Worm (Caenorhabditis elegans): ENCODE measurements around the gene F26G1.15.

Gene F26G1.15

DNA sequence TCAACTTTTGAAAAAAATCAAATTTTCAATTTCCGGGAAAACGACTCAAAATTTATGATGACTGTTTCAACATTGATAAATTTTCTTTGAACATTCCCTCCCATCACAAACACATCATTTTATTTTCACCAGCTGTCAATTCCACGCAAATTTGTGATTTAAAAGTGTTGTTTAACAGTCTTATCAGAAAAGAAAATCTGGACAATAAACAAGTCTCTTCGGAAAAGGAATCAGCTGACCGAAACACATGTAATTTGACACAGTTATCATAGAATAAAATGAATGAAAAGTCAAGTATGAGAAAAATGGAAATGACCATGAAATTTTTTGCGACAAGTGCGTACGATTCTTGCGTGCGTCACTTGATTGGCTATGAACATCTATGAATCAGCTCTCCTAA is 21.0 kb upstream of the F26G1.15 start (continued):
- TF ChIP-seq zfh-2 (GFP tag; conservative IDR thresholded peaks at IDR 0.05) (no peak), sea-2 (GFP tag; IDR thresholded peaks at IDR 0.05) (no peak), F55B11.4 (tag; optimal IDR thresholded peaks at IDR 0.05; ENCODE audit: borderline replicate concordance, insufficient read depth) (no peak), F57A8.1 (GFP tag; optimal IDR thresholded peaks at IDR 0.05) (no peak), F22D6.2 (tag; optimal IDR thresholded peaks at IDR 0.05) (no peak), pha-4 (tag; optimal IDR thresholded peaks at IDR 0.05) (no peak), nfyb-1 (GFP tag; IDR thresholded peaks at IDR 0.05) (no peak), mcd-1 (GFP tag; IDR thresholded peaks at IDR 0.05) (no peak), efl-1 (GFP tag; optimal IDR thresholded peaks at IDR 0.05) (no peak), ekl-4 (GFP tag; IDR thresholded peaks at IDR 0.05) (no peak), B0019.2 (GFP tag; conservative IDR thresholded peaks at IDR 0.05) (no peak), cebp-2 (GFP tag; IDR thresholded peaks at IDR 0.05) (no peak), dpff-1 (tag; optimal IDR thresholded peaks at IDR 0.05) (no peak), Y67H2A.10 (GFP tag; conservative IDR thresholded peaks at IDR 0.05) (no peak), let-607 (tag; optimal IDR thresholded peaks at IDR 0.05) (peak; percentile 9 to 38), cebp-1 (GFP tag; IDR thresholded peaks at IDR 0.05) (no peak), cebp-1 (tag; optimal IDR thresholded peaks at IDR 0.05) (no peak), sptf-2 (GFP tag; optimal IDR thresholded peaks at IDR 0.05) (no peak), hlh-26 (GFP tag; conservative IDR thresholded peaks at IDR 0.05) (no peak), hmg-20 (GFP tag; IDR thresholded peaks at IDR 0.05) (no peak), bed-1 (GFP tag; IDR thresholded peaks at IDR 0.05) (no peak)

DNA sequence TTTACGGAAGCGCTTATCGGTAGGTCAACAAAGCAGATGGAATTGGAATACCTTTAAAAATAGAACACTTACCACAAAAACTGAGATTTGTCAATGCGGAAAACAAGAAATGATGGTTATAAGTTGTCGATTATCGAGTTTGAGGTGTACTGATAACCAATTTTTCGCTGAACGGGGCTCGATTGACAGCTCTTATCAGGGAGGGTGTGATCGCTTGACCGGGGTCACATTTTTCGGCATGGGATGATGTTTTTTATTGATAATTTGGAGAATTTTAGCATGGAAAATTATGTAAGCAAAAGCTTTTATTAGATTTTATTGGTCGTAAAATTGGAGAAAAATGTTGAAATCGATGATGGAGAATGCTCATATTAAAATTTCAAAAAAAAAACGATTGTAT is 20.2 kb upstream of the F26G1.15 start:
- TF ChIP-seq T26A5.8 (tag; optimal IDR thresholded peaks at IDR 0.05) (no peak), F55B11.4 (tag; optimal IDR thresholded peaks at IDR 0.05; ENCODE audit: borderline replicate concordance, insufficient read depth) (no peak), F23B12.7 (tag; optimal IDR thresholded peaks at IDR 0.05; ENCODE audit: insufficient read depth) (no peak), nhr-80 (tag; optimal IDR thresholded peaks at IDR 0.05) (peak; percentile 87), nhr-120 (GFP tag; IDR thresholded peaks at IDR 0.05) (no peak), tbx-9 (tag; optimal IDR thresholded peaks at IDR 0.05; ENCODE audit: borderline replicate concordance) (no peak), ceh-40 (GFP tag; IDR thresholded peaks at IDR 0.05) (no peak), fkh-3 (tag; optimal IDR thresholded peaks at IDR 0.05) (no peak), sea-2 (GFP tag; IDR thresholded peaks at IDR 0.05) (no peak), attf-5 (GFP tag; optimal IDR thresholded peaks at IDR 0.05) (no peak), Y67H2A.10 (GFP tag; conservative IDR thresholded peaks at IDR 0.05) (no peak), let-607 (tag; optimal IDR thresholded peaks at IDR 0.05) (no peak), egl-18 (GFP tag; IDR thresholded peaks at IDR 0.05) (no peak), ztf-22 (GFP tag; optimal IDR thresholded peaks at IDR 0.05) (peak; percentile 5), nfya-2 (GFP tag; IDR thresholded peaks at IDR 0.05) (no peak), chd-7 (tag; optimal IDR thresholded peaks at IDR 0.05) (no peak), ekl-4 (GFP tag; IDR thresholded peaks at IDR 0.05) (no peak), lin-54 (GFP tag; optimal IDR thresholded peaks at IDR 0.05) (no peak), aptf-2 (GFP tag; conservative IDR thresholded peaks at IDR 0.05) (no peak), cebp-2 (GFP tag; IDR thresholded peaks at IDR 0.05) (no peak), K11D2.4 (GFP tag; IDR thresholded peaks at IDR 0.05) (no peak), ZK185.1 (tag; optimal IDR thresholded peaks at IDR 0.05; ENCODE audit: poor library complexity, severe bottlenecking) (no peak), lin-35 (GFP tag; optimal IDR thresholded peaks at IDR 0.05) (no peak), B0336.3 (GFP tag; IDR thresholded peaks at IDR 0.05) (no peak), unc-62 (GFP tag; optimal IDR thresholded peaks at IDR 0.05) (peak; percentile 55), egrh-3 (GFP tag; IDR thresholded peaks at IDR 0.05) (no peak), lin-26 (GFP tag; IDR thresholded peaks at IDR 0.05) (no peak), dpl-1 (GFP tag; optimal IDR thresholded peaks at IDR 0.05) (no peak), let-526 (GFP tag; IDR thresholded peaks at IDR 0.05) (no peak), F52B5.7 (tag; optimal IDR thresholded peaks at IDR 0.05) (no peak), madf-6 (GFP tag; IDR thresholded peaks at IDR 0.05) (no peak), ets-4 (GFP tag; optimal IDR thresholded peaks at IDR 0.05) (peak; percentile 65), unc-130 (GFP tag; optimal IDR thresholded peaks at IDR 0.05) (no peak), ztf-26 (tag; optimal IDR thresholded peaks at IDR 0.05) (no peak)
